Fruit fly (Drosophila melanogaster): Measurements from ENCODE around the gene raskol.

The raskol gene

DNA sequence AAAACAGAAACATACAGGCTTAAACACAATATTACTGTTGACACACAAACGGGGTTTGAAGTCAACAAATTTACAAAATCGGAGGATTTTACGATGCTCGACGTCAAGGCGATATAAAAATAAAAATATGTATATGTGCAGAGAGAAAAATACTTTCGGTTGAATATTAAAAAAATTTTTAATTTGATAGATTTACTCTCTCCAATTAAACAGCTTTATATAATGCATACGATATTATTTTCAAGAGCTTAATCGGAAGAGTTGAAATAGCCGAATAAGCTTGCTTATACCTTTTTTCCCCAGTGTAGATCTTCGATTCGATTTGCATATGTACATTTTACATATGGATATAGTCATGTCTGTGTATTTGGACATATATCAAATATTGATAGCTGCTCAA, 13.3 kb upstream of the raskol start (continued):
- TF ChIP-seq CG30020 (tag; optimal IDR thresholded peaks at IDR 0.05): no peak
- peak; percentile 18 for TF ChIP-seq cwo (GFP tag; optimal IDR thresholded peaks at IDR 0.05)
- TF ChIP-seq Elba2 (GFP tag; optimal IDR thresholded peaks at IDR 0.05): no peak
- no peak for TF ChIP-seq btn (GFP tag; optimal IDR thresholded peaks at IDR 0.05)
- TF ChIP-seq CG13123 (GFP tag; optimal IDR thresholded peaks at IDR 0.05): no peak
- TF ChIP-seq CG32532 (GFP tag; IDR thresholded peaks at IDR 0.05): peak; percentile 82
- TF ChIP-seq CG11695 (GFP tag; IDR thresholded peaks at IDR 0.05): peak; percentile 74; the same call in 2 of the 3 replicates
- no peak for TF ChIP-seq CG1792 (GFP tag; optimal IDR thresholded peaks at IDR 0.05)
- TF ChIP-seq CG14667 (GFP tag; IDR thresholded peaks at IDR 0.05): peak; percentile 21; the same call in 1 of the 2 replicates
- no peak for TF ChIP-seq CHES-1-like (GFP tag; optimal IDR thresholded peaks at IDR 0.05)
- peak; percentile 48 for TF ChIP-seq CG12659 (GFP tag; optimal IDR thresholded peaks at IDR 0.05)
- TF ChIP-seq CG7963 (GFP tag; IDR thresholded peaks at IDR 0.05; ENCODE audit: partially characterized antibody): no peak
- TF ChIP-seq Hr3 (GFP tag; optimal IDR thresholded peaks at IDR 0.05): peak; percentile 48
- TF ChIP-seq Xbp1 (GFP tag; optimal IDR thresholded peaks at IDR 0.05): peak; percentile 23
- TF ChIP-seq chm (GFP tag; IDR thresholded peaks at IDR 0.05): no peak; the same call in 1 of the 2 replicates
- no peak; the same call in 2 of the 3 replicates for TF ChIP-seq B-H1 (GFP tag; IDR thresholded peaks at IDR 0.05)
- no peak for TF ChIP-seq wek (GFP tag; optimal IDR thresholded peaks at IDR 0.05)
- TF ChIP-seq cg (GFP tag; optimal IDR thresholded peaks at IDR 0.05): no peak
- TF ChIP-seq Taf1 (GFP tag; IDR thresholded peaks at IDR 0.05): no peak
- TF ChIP-seq D19A (tag; optimal IDR thresholded peaks at IDR 0.05): peak; percentile 8
- TF ChIP-seq CG2129 (GFP tag; IDR thresholded peaks at IDR 0.05; ENCODE audit: partially characterized antibody): no peak
- no peak for TF ChIP-seq nerfin-1 (tag; optimal IDR thresholded peaks at IDR 0.05)
- TF ChIP-seq HLH54F (GFP tag; optimal IDR thresholded peaks at IDR 0.05): peak; percentile 15
- peak; percentile 70 for TF ChIP-seq Dek (tag; optimal IDR thresholded peaks at IDR 0.05)
- no peak for TF ChIP-seq Dll (GFP tag; IDR thresholded peaks at IDR 0.05; ENCODE audit: partially characterized antibody)
- peak; percentile 26 for TF ChIP-seq caup (GFP tag; optimal IDR thresholded peaks at IDR 0.05; ENCODE audit: severe bottlenecking)
- peak; percentile 23; the same call in 1 of the 2 replicates for TF ChIP-seq E2f1 (GFP tag; IDR thresholded peaks at IDR 0.05)
- peak; percentile 72 for TF ChIP-seq CG9817 (tag; optimal IDR thresholded peaks at IDR 0.05)
- TF ChIP-seq CG9876 (GFP tag; optimal IDR thresholded peaks at IDR 0.05): no peak
- TF ChIP-seq CG12942 (GFP tag; optimal IDR thresholded peaks at IDR 0.05): no peak
- TF ChIP-seq unc-4 (GFP tag; IDR thresholded peaks at IDR 0.05; ENCODE audit: partially characterized antibody): no peak
- TF ChIP-seq hth (optimal IDR thresholded peaks at IDR 0.05): no peak
- peak; percentile 25 for TF ChIP-seq CG18262 (tag; optimal IDR thresholded peaks at IDR 0.05)
- TF ChIP-seq CG14441 (GFP tag; IDR thresholded peaks at IDR 0.05): peak; percentile 72
- TF ChIP-seq Mad (GFP tag; optimal IDR thresholded peaks at IDR 0.05): no peak
- TF ChIP-seq CG10654 (GFP tag; optimal IDR thresholded peaks at IDR 0.05): no peak
- peak; percentile 18 for TF ChIP-seq CG7786 (GFP tag; optimal IDR thresholded peaks at IDR 0.05)
- no peak for TF ChIP-seq TFAM (GFP tag; optimal IDR thresholded peaks at IDR 0.05)
- TF ChIP-seq CG6254 (GFP tag; optimal IDR thresholded peaks at IDR 0.05): no peak
- TF ChIP-seq CG18011 (GFP tag; optimal IDR thresholded peaks at IDR 0.05): no peak
- TF ChIP-seq tin (GFP tag; optimal IDR thresholded peaks at IDR 0.05): no peak
- TF ChIP-seq CG6813 (GFP tag; optimal IDR thresholded peaks at IDR 0.05): peak; percentile 35
- peak; percentile 27 for TF ChIP-seq CG18599 (GFP tag; optimal IDR thresholded peaks at IDR 0.05)
- TF ChIP-seq zfh2 (GFP tag; optimal IDR thresholded peaks at IDR 0.05): peak; percentile 37
- peak; percentile 84 for TF ChIP-seq CG15269 (tag; optimal IDR thresholded peaks at IDR 0.05)
- TF ChIP-seq wor (GFP tag; IDR thresholded peaks at IDR 0.05): no peak
- 0 out of 3 replicates have a peak, but pooled peaks have one; percentile 34 for TF ChIP-seq CG14050 (GFP tag; IDR thresholded peaks at IDR 0.05)
- TF ChIP-seq CG13894 (tag; optimal IDR thresholded peaks at IDR 0.05): peak; percentile 75
- peak; percentile 22 for TF ChIP-seq lbe (GFP tag; optimal IDR thresholded peaks at IDR 0.05)
- TF ChIP-seq vnd (GFP tag; IDR thresholded peaks at IDR 0.05; ENCODE audit: partially characterized antibody): no peak
